Worm (Caenorhabditis elegans) whole organism, L4 larva: ENCODE results near the gene phat-8.

Source experiments
- ama-1 ChIP-seq: fragments of 150-350 bp; optimal IDR thresholded peaks from 2 replicates; lab custom pipeline; 2014; ENCODE audit warnings: inconsistent platforms, mixed read lengths
- ceh-44 ChIP-seq: fragments of 200-800 bp; sonication (Bioruptor generic); IDR thresholded peaks from 2 replicates; pipeline ENCODE4 v1.3.6; 2022; ENCODE audit warnings: missing genetic modification reagents, missing genetic modification characterization, missing compliant biosample characterization
- ces-1 ChIP-seq: fragments of 150-350 bp; sonication (generic microtip); optimal IDR thresholded peaks from 4 replicates; lab custom pipeline; 2014; ENCODE audit warnings: missing biosample characterization, missing genetic modification reagents, missing genetic modification characterization
- egl-27 ChIP-seq: sonication (generic microtip); optimal IDR thresholded peaks from 3 replicates; lab custom pipeline; 2017; ENCODE audit warnings: missing biosample characterization, missing genetic modification reagents, missing genetic modification characterization
- nhr-237 ChIP-seq: sonication (generic microtip); optimal IDR thresholded peaks from 2 replicates; lab custom pipeline; 2017; ENCODE audit warnings: missing biosample characterization, missing genetic modification characterization
- nhr-76 ChIP-seq: fragments of 150-350 bp; optimal IDR thresholded peaks from 2 replicates; lab custom pipeline; 2014; ENCODE audit warnings: missing biosample characterization, missing genetic modification characterization
- skn-1 ChIP-seq: fragments of 150-350 bp; optimal IDR thresholded peaks from 2 replicates; lab custom pipeline; 2014; ENCODE audit warnings: missing biosample characterization, missing genetic modification characterization

ce11 chrII:12494556-12495131 lies 23.0 kb downstream of the phat-8 start, which contains the start of gene col-85:
- TF ChIP-seq egl-27 (tag; lab: Kevin White, UChicago) (no peak), ces-1 (GFP tag; lab: Kevin White, UChicago) (no peak), nhr-237 (tag; lab: Kevin White, UChicago) (no peak), ama-1 (no peak), nhr-76 (tag; lab: Kevin White, UChicago) (no peak), ceh-44 (GFP tag; lab: Robert Waterston, UW) (peak; percentile 92), skn-1 (tag; lab: Kevin White, UChicago) (no peak)
